Worm (Caenorhabditis elegans) whole organism, young adult: ENCODE results near the gene nhr-204.

Experiments
- B0035.1 ChIP-seq: sonication (generic microtip); optimal IDR thresholded peaks from 2 replicates; lab custom pipeline; 2016; ENCODE audit warnings: missing genetic modification characterization, mild to moderate bottlenecking, missing compliant biosample characterization, missing genotype, missing genetic modification reagents
- B0261.1 ChIP-seq: sonication (generic microtip); optimal IDR thresholded peaks from 2 replicates; lab custom pipeline; 2016; ENCODE audit warnings: mild to moderate bottlenecking, missing genetic modification characterization, moderate library complexity, missing compliant biosample characterization
- B0336.3 ChIP-seq: fragments of 200-800 bp; sonication (Bioruptor generic); IDR thresholded peaks from 2 replicates; pipeline ENCODE4 v1.3.6; 2022; ENCODE audit warnings: missing genetic modification characterization, missing compliant biosample characterization
- C06A6.2 ChIP-seq: fragments of 200-800 bp; sonication (Bioruptor generic); conservative IDR thresholded peaks from 2 replicates; pipeline ENCODE4 v1.3.6; 2022; ENCODE audit warnings: missing genetic modification characterization, missing compliant biosample characterization
- F10E7.11 ChIP-seq: sonication (generic microtip); optimal IDR thresholded peaks from 2 replicates; lab custom pipeline; 2017; ENCODE audit warnings: mild to moderate bottlenecking, missing genetic modification characterization, moderate library complexity, missing compliant biosample characterization
- F23B12.7 ChIP-seq: sonication (generic microtip); optimal IDR thresholded peaks from 2 replicates; lab custom pipeline; 2017; ENCODE audit warnings: missing genetic modification characterization, mild to moderate bottlenecking, missing compliant biosample characterization, antibody characterized with exemption, moderate library complexity; ENCODE audit not compliant: insufficient read depth
- F49E8.2 ChIP-seq: sonication (generic microtip); optimal IDR thresholded peaks from 3 replicates; lab custom pipeline; 2017; ENCODE audit warnings: missing genetic modification characterization, mild to moderate bottlenecking, missing compliant biosample characterization, antibody characterized with exemption, moderate library complexity; ENCODE audit not compliant: insufficient read depth
- F57A8.1 ChIP-seq: fragments of 200-800 bp; sonication (Bioruptor generic); optimal IDR thresholded peaks from 2 replicates; lab custom pipeline; 2018; ENCODE audit warnings: mild to moderate bottlenecking, missing genetic modification characterization, moderate library complexity, missing compliant biosample characterization
- aptf-3 ChIP-seq: fragments of 200-800 bp; sonication (Bioruptor generic); IDR thresholded peaks from 2 replicates; pipeline ENCODE4 v1.3.6; 2022; ENCODE audit warnings: missing genetic modification characterization, missing compliant biosample characterization
- atf-7 ChIP-seq: sonication (generic microtip); optimal IDR thresholded peaks from 2 replicates; lab custom pipeline; 2017; ENCODE audit warnings: mild to moderate bottlenecking, missing genetic modification characterization, missing compliant biosample characterization
- attf-3 ChIP-seq: fragments of 200-800 bp; sonication (Bioruptor generic); conservative IDR thresholded peaks from 2 replicates; pipeline ENCODE4 v1.3.6; 2022; ENCODE audit warnings: missing genetic modification reagents, missing genetic modification characterization, missing compliant biosample characterization
- attf-5 ChIP-seq: fragments of 200-800 bp; sonication (Bioruptor generic); optimal IDR thresholded peaks from 2 replicates; lab custom pipeline; 2018; ENCODE audit warnings: mild to moderate bottlenecking, missing genetic modification characterization, missing compliant biosample characterization
- ccch-3 ChIP-seq: fragments of 200-800 bp; sonication (Bioruptor generic); optimal IDR thresholded peaks from 2 replicates; lab custom pipeline; 2018; ENCODE audit warnings: mild to moderate bottlenecking, missing genetic modification characterization, missing compliant biosample characterization
- ceh-100 ChIP-seq: fragments of 200-800 bp; sonication (Bioruptor generic); IDR thresholded peaks from 2 replicates; pipeline ENCODE4 v1.3.6; 2022; ENCODE audit warnings: missing genetic modification reagents, missing genetic modification characterization, missing compliant biosample characterization
- ceh-40 ChIP-seq: fragments of 200-800 bp; sonication (Bioruptor generic); IDR thresholded peaks from 2 replicates; pipeline ENCODE4 v1.3.6; 2022; ENCODE audit warnings: missing genetic modification characterization, missing compliant biosample characterization
- ceh-58 ChIP-seq: fragments of 200-800 bp; sonication (Bioruptor generic); IDR thresholded peaks from 2 replicates; pipeline ENCODE4 v1.3.6; 2022; ENCODE audit warnings: missing genetic modification characterization, missing compliant biosample characterization
- dox-1 ChIP-seq: fragments of 200-800 bp; sonication (Bioruptor generic); IDR thresholded peaks from 2 replicates; pipeline ENCODE4 v1.3.6; 2022; ENCODE audit warnings: missing genetic modification reagents, missing genetic modification characterization, missing compliant biosample characterization
- dpff-1 ChIP-seq: sonication (generic microtip); optimal IDR thresholded peaks from 2 replicates; lab custom pipeline; 2017; ENCODE audit warnings: mild to moderate bottlenecking, missing genetic modification characterization, missing compliant biosample characterization
- egl-18 ChIP-seq: fragments of 200-800 bp; sonication (Bioruptor generic); IDR thresholded peaks from 2 replicates; pipeline ENCODE4 v1.3.6; 2022; ENCODE audit warnings: missing genetic modification reagents, missing genetic modification characterization, missing compliant biosample characterization
- egl-44 ChIP-seq: fragments of 200-800 bp; sonication (Bioruptor generic); IDR thresholded peaks from 2 replicates; pipeline ENCODE4 v1.3.6; 2022; ENCODE audit warnings: missing genetic modification reagents, missing genetic modification characterization, missing compliant biosample characterization
- egrh-3 ChIP-seq: fragments of 200-800 bp; sonication (Bioruptor generic); IDR thresholded peaks from 2 replicates; pipeline ENCODE4 v1.3.6; 2022; ENCODE audit warnings: missing genetic modification reagents, missing genetic modification characterization, missing compliant biosample characterization
- ekl-4 ChIP-seq: fragments of 200-800 bp; sonication (Bioruptor generic); IDR thresholded peaks from 2 replicates; pipeline ENCODE4 v1.3.6; 2022; ENCODE audit warnings: missing genetic modification reagents, missing genetic modification characterization, missing compliant biosample characterization
- hlh-12 ChIP-seq: sonication (generic microtip); optimal IDR thresholded peaks from 2 replicates; lab custom pipeline; 2016; ENCODE audit warnings: missing genetic modification characterization, missing compliant biosample characterization
- hmg-1.2 ChIP-seq: fragments of 200-800 bp; sonication (Bioruptor generic); IDR thresholded peaks from 2 replicates; pipeline ENCODE4 v1.3.6; 2022; ENCODE audit warnings: missing genetic modification reagents, missing genetic modification characterization, missing compliant biosample characterization
- hmg-20 ChIP-seq: fragments of 200-800 bp; sonication (Bioruptor generic); IDR thresholded peaks from 2 replicates; pipeline ENCODE4 v1.3.6; 2022; ENCODE audit warnings: missing genetic modification reagents, missing genetic modification characterization, missing compliant biosample characterization
- hrde-1 ChIP-seq: sonication (generic microtip); optimal IDR thresholded peaks from 2 replicates; lab custom pipeline; 2016; ENCODE audit warnings: missing genetic modification characterization, mild to moderate bottlenecking, missing compliant biosample characterization, moderate library complexity, missing genotype, missing genetic modification reagents, borderline replicate concordance
- lag-1 ChIP-seq: fragments of 200-800 bp; sonication (Bioruptor generic); IDR thresholded peaks from 2 replicates; pipeline ENCODE4 v1.3.6; 2022; ENCODE audit warnings: missing genetic modification reagents, missing genetic modification characterization, missing compliant biosample characterization
- lsl-1 ChIP-seq: fragments of 200-800 bp; sonication (Bioruptor generic); optimal IDR thresholded peaks from 2 replicates; lab custom pipeline; 2018; ENCODE audit warnings: mild to moderate bottlenecking, missing genetic modification characterization, moderate library complexity, missing compliant biosample characterization
- mes-4 ChIP-seq: sonication (generic microtip); optimal IDR thresholded peaks from 2 replicates; lab custom pipeline; 2016; ENCODE audit warnings: missing genotype, missing genetic modification characterization, missing compliant biosample characterization
- mxl-1 ChIP-seq: sonication (generic microtip); optimal IDR thresholded peaks from 2 replicates; lab custom pipeline; 2016; ENCODE audit warnings: missing genetic modification characterization, missing compliant biosample characterization
- nhr-27 ChIP-seq: fragments of 200-800 bp; sonication (Bioruptor generic); optimal IDR thresholded peaks from 2 replicates; lab custom pipeline; 2018; ENCODE audit warnings: mild to moderate bottlenecking, missing genetic modification characterization, moderate library complexity, missing compliant biosample characterization
- nhr-90 ChIP-seq: sonication (generic microtip); optimal IDR thresholded peaks from 2 replicates; lab custom pipeline; 2016; ENCODE audit warnings: missing genotype, mild to moderate bottlenecking, missing genetic modification characterization, missing compliant biosample characterization
- rec-8 ChIP-seq, 2 experiments: sonication (generic microtip); optimal IDR thresholded peaks; 2 replicates each; lab custom pipeline; 2016; ENCODE audit warnings: mild to moderate bottlenecking in 2 of 2, missing genetic modification characterization in 2 of 2, missing genetic modification reagents in 2 of 2, missing genotype in 2 of 2, missing biosample characterization in 1 of 2, missing compliant biosample characterization in 1 of 2, moderate library complexity in 1 of 2
- rpc-1 ChIP-seq, 2 experiments: fragments of 150-350 bp in 1 of 2; sonication (generic microtip) in 1 of 2; optimal IDR thresholded peaks; 2 replicates each; lab custom pipeline; 2014 to 2018; ENCODE audit warnings: missing biosample characterization in 1 of 2, missing genetic modification characterization in 1 of 2, missing genetic modification reagents in 1 of 2, missing genotype in 1 of 2
- sea-2 ChIP-seq: fragments of 200-800 bp; sonication (Bioruptor generic); IDR thresholded peaks from 2 replicates; pipeline ENCODE4 v1.3.6; 2022; ENCODE audit warnings: missing genetic modification characterization, missing compliant biosample characterization
- snpc-1.1 ChIP-seq: sonication (generic microtip); optimal IDR thresholded peaks from 2 replicates; lab custom pipeline; 2017; ENCODE audit warnings: missing genetic modification characterization, mild to moderate bottlenecking, missing compliant biosample characterization, antibody characterized with exemption, moderate library complexity, missing genotype, missing genetic modification reagents; ENCODE audit not compliant: insufficient read depth
- snpc-4 ChIP-seq, 5 experiments: fragments of 150-350 bp in 1 of 5; sonication (generic microtip) in 4 of 5; optimal IDR thresholded peaks; 2 replicates each; lab custom pipeline; 2014 to 2018; ENCODE audit warnings: missing genetic modification characterization in 5 of 5, missing biosample characterization in 3 of 5, antibody characterized with exemption in 2 of 5, mild to moderate bottlenecking in 2 of 5, missing compliant biosample characterization in 2 of 5, missing genotype in 2 of 5, moderate library complexity in 2 of 5, missing genetic modification reagents in 1 of 5
- tbx-9 ChIP-seq: sonication (generic microtip); optimal IDR thresholded peaks from 2 replicates; lab custom pipeline; 2016; ENCODE audit warnings: borderline replicate concordance, missing genetic modification characterization, inconsistent platforms, missing compliant biosample characterization
- xnd-1 ChIP-seq: sonication (generic microtip); optimal IDR thresholded peaks from 2 replicates; lab custom pipeline; 2016; ENCODE audit warnings: missing genotype, missing genetic modification reagents, missing genetic modification characterization, missing compliant biosample characterization
- zim-3 ChIP-seq: sonication (generic microtip); optimal IDR thresholded peaks from 2 replicates; lab custom pipeline; 2017; ENCODE audit warnings: mild to moderate bottlenecking, missing genetic modification characterization, moderate library complexity, missing compliant biosample characterization

nhr-204 gene

DNA sequence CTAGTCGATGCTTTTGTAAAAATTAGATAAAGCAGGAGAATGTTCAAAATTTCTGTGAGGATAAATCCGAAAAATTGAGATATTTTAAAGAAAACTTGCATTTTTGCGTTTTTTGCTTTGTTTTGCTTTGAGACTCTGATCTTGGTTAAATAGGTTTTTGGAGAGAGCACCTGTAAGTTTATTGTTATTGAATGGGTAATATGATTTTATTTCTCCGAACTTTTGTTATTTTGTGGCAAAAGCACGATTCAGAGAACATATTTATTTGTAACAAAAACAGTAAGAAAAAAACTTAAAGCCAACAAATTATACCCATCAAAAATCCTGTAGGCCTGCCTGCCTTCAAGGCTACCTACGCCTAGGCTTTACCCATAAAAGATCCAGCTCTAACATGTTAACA, 4.0 kb downstream of the nhr-204 start, which contains the start of gene str-121:
str-121 (minus strand) TSS at position 101 of the 400 bp plus-strand sequence.
- no peak for TF ChIP-seq egrh-3 (GFP tag; lab: Robert Waterston, UW)
- TF ChIP-seq dpff-1 (tag; lab: Kevin White, UChicago): no peak
- TF ChIP-seq xnd-1 (tag; lab: Kevin White, UChicago): no peak
- no peak for TF ChIP-seq B0261.1
- TF ChIP-seq atf-7: no peak
- no peak for TF ChIP-seq B0035.1 (tag; lab: Kevin White, UChicago)
- no peak for TF ChIP-seq snpc-4 (GFP tag; optimal IDR thresholded peaks at IDR 0.05; lab: Kevin White, UChicago)
- TF ChIP-seq snpc-4 (tag; optimal IDR thresholded peaks at IDR 0.05; lab: Kevin White, UChicago): no peak
- no peak for TF ChIP-seq F49E8.2 (tag; lab: Kevin White, UChicago)
- no peak for TF ChIP-seq zim-3 (tag; lab: Kevin White, UChicago)
- TF ChIP-seq ceh-58 (GFP tag; lab: Robert Waterston, UW): no peak
- TF ChIP-seq hmg-20 (GFP tag; lab: Robert Waterston, UW): no peak
- TF ChIP-seq hrde-1: no peak
- no peak for TF ChIP-seq rec-8 (tag; optimal IDR thresholded peaks at IDR 0.05; lab: Kevin White, UChicago)
- no peak for TF ChIP-seq F57A8.1
- no peak for TF ChIP-seq F10E7.11 (tag; lab: Kevin White, UChicago)

- TF ChIP-seq lag-1 (no peak), F23B12.7 (tag; lab: Kevin White, UChicago) (no peak), egl-44 (GFP tag; lab: Robert Waterston, UW) (no peak), nhr-27 (tag; lab: Kevin White, UChicago) (no peak), rpc-1 (optimal IDR thresholded peaks at IDR 0.05; lab: Kevin White, UChicago) (no peak), rpc-1 (tag; optimal IDR thresholded peaks at IDR 0.05; lab: Kevin White, UChicago) (no peak), snpc-1.1 (tag; lab: Kevin White, UChicago) (no peak), nhr-90 (tag; lab: Kevin White, UChicago) (no peak), rec-8 (tag; optimal IDR thresholded peaks at IDR 0.05; lab: Kevin White, UChicago) (no peak)
- TF ChIP-seq, all 124 proteins: peak for 0
Observed at ce11 chrV:251652-252051, 7.0 kb downstream of the nhr-204 start, which contains the start of gene oac-39. Gene oac-39, minus strand, starts transcription at chrV:251752.

DNA sequence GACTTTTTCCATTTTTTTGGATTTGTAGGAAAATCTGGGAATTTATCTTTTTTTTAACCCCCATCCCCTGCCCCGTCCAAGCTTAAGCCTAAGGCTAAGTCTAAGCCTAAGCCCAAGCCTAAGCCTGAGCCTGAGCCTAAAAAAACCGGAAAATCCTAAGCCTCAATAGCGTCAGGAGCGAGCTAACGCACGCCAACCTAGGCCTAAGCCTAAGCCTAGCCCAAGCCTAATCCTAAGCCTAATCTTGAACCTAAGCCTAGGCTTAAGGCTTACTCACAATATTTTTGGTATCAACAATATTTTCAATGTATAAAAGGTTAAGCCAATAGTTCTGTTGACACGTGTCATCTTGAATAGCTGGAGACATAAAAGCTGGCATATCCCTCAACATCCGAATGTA, 10.0 kb downstream of the nhr-204 start:
- TF ChIP-seq mxl-1 (tag; lab: Kevin White, UChicago) (no peak), tbx-9 (no peak), C06A6.2 (GFP tag; lab: Robert Waterston, UW) (no peak), attf-5 (GFP tag; lab: Kevin White, UChicago) (no peak), ekl-4 (no peak), sea-2 (GFP tag; lab: Robert Waterston, UW) (no peak), ceh-100 (GFP tag; lab: Robert Waterston, UW) (no peak), hmg-1.2 (GFP tag; lab: Robert Waterston, UW) (no peak), dox-1 (GFP tag; lab: Robert Waterston, UW) (no peak), lag-1 (no peak), mes-4 (tag; lab: Kevin White, UChicago) (no peak), egl-18 (GFP tag; lab: Robert Waterston, UW) (no peak), aptf-3 (GFP tag; lab: Robert Waterston, UW) (no peak), hlh-12 (no peak), attf-3 (GFP tag; lab: Robert Waterston, UW) (no peak), ccch-3 (GFP tag; lab: Kevin White, UChicago) (no peak), lsl-1 (no peak), zim-3 (tag; lab: Kevin White, UChicago) (no peak), ceh-40 (GFP tag; lab: Robert Waterston, UW) (no peak), B0336.3 (no peak)
